Worm (Caenorhabditis elegans) whole organism, late embryonic: ENCODE results near the gene M88.4.

ENCODE experiments used
- K02D7.2 ChIP-seq: sonication (generic microtip); optimal IDR thresholded peaks from 2 replicates; lab custom pipeline; 2017; ENCODE audit warnings: mild to moderate bottlenecking, missing genetic modification characterization, missing compliant biosample characterization
- K09A11.1 ChIP-seq: sonication (generic microtip); optimal IDR thresholded peaks from 2 replicates; lab custom pipeline; 2017; ENCODE audit warnings: antibody characterized with exemption, mild to moderate bottlenecking, missing genetic modification characterization, missing compliant biosample characterization; ENCODE audit not compliant: insufficient read depth
- T23F11.4 ChIP-seq: fragments of 200-800 bp; sonication (Bioruptor generic); optimal IDR thresholded peaks from 2 replicates; lab custom pipeline; 2018; ENCODE audit warnings: mild to moderate bottlenecking, missing genetic modification characterization, missing compliant biosample characterization
- ceh-19 ChIP-seq: fragments of 200-800 bp; sonication (Bioruptor generic); optimal IDR thresholded peaks from 2 replicates; lab custom pipeline; 2018; ENCODE audit warnings: mild to moderate bottlenecking, missing genetic modification characterization, missing compliant biosample characterization
- ceh-2 ChIP-seq: sonication (generic microtip); optimal IDR thresholded peaks from 2 replicates; lab custom pipeline; 2016; ENCODE audit warnings: missing genotype, missing genetic modification characterization, missing compliant biosample characterization
- ceh-22 ChIP-seq: sonication (generic microtip); optimal IDR thresholded peaks from 2 replicates; lab custom pipeline; 2017; ENCODE audit warnings: missing biosample characterization, missing genetic modification characterization
- ceh-30 ChIP-seq: fragments of 150-350 bp; optimal IDR thresholded peaks from 2 replicates; lab custom pipeline; 2014; ENCODE audit warnings: missing biosample characterization, missing genetic modification characterization
- ceh-31 ChIP-seq: sonication (generic microtip); optimal IDR thresholded peaks from 2 replicates; lab custom pipeline; 2016; ENCODE audit warnings: missing genetic modification characterization, missing compliant biosample characterization
- dmd-4 ChIP-seq: sonication (generic microtip); optimal IDR thresholded peaks from 2 replicates; lab custom pipeline; 2016; ENCODE audit warnings: borderline replicate concordance, missing genetic modification characterization, missing compliant biosample characterization
- dve-1 ChIP-seq: sonication (generic microtip); optimal IDR thresholded peaks from 2 replicates; lab custom pipeline; 2017; ENCODE audit warnings: antibody characterized with exemption, mild to moderate bottlenecking, missing genetic modification characterization, missing compliant biosample characterization
- elt-2 ChIP-seq: sonication (generic microtip); optimal IDR thresholded peaks from 2 replicates; lab custom pipeline; 2016; ENCODE audit warnings: missing genetic modification reagents, missing genetic modification characterization, missing compliant biosample characterization
- eyg-1 ChIP-seq: sonication (generic microtip); optimal IDR thresholded peaks from 2 replicates; lab custom pipeline; 2016; ENCODE audit warnings: missing genotype, missing genetic modification characterization, missing compliant biosample characterization
- fax-1 ChIP-seq: sonication (generic microtip); optimal IDR thresholded peaks from 2 replicates; lab custom pipeline; 2016; ENCODE audit warnings: missing genotype, missing genetic modification characterization, missing compliant biosample characterization
- fkh-10 ChIP-seq: fragments of 150-350 bp; optimal IDR thresholded peaks from 2 replicates; lab custom pipeline; 2014; ENCODE audit warnings: missing biosample characterization, missing genetic modification reagents, missing genetic modification characterization
- fkh-6 ChIP-seq: sonication (generic microtip); optimal IDR thresholded peaks from 2 replicates; lab custom pipeline; 2016; ENCODE audit warnings: missing genetic modification characterization, missing compliant biosample characterization
- gmeb-2 ChIP-seq: sonication (generic microtip); optimal IDR thresholded peaks from 2 replicates; lab custom pipeline; 2016; ENCODE audit warnings: missing genetic modification characterization, inconsistent platforms, missing compliant biosample characterization
- hlh-13 ChIP-seq: fragments of 200-800 bp; sonication (Bioruptor generic); optimal IDR thresholded peaks from 2 replicates; lab custom pipeline; 2018; ENCODE audit warnings: mild to moderate bottlenecking, missing genetic modification characterization, missing compliant biosample characterization
- hlh-15 ChIP-seq: sonication (generic microtip); optimal IDR thresholded peaks from 2 replicates; lab custom pipeline; 2016; ENCODE audit warnings: missing genetic modification characterization, missing compliant biosample characterization
- hlh-30 ChIP-seq: sonication (generic microtip); optimal IDR thresholded peaks from 2 replicates; lab custom pipeline; 2017; ENCODE audit warnings: antibody characterized with exemption, missing genetic modification characterization, missing compliant biosample characterization; ENCODE audit not compliant: insufficient read depth
- hlh-6 ChIP-seq: sonication (generic microtip); optimal IDR thresholded peaks from 2 replicates; lab custom pipeline; 2016; ENCODE audit warnings: missing genotype, missing genetic modification characterization, missing compliant biosample characterization
- hlh-8 ChIP-seq: sonication (generic microtip); optimal IDR thresholded peaks from 2 replicates; lab custom pipeline; 2016; ENCODE audit warnings: missing genotype, missing genetic modification characterization, missing compliant biosample characterization
- lin-11 ChIP-seq: fragments of 200-800 bp; sonication (Bioruptor generic); optimal IDR thresholded peaks from 2 replicates; lab custom pipeline; 2018; ENCODE audit warnings: mild to moderate bottlenecking, missing genetic modification characterization, missing compliant biosample characterization
- madf-2 ChIP-seq: sonication (generic microtip); optimal IDR thresholded peaks from 2 replicates; lab custom pipeline; 2017; ENCODE audit warnings: missing genetic modification characterization, missing compliant biosample characterization
- nfya-1 ChIP-seq: sonication (generic microtip); optimal IDR thresholded peaks from 2 replicates; lab custom pipeline; 2017; ENCODE audit warnings: missing genetic modification characterization, mild to moderate bottlenecking, missing compliant biosample characterization, antibody characterized with exemption, moderate library complexity
- nhr-11 ChIP-seq: fragments of 150-350 bp; optimal IDR thresholded peaks from 2 replicates; lab custom pipeline; 2014; ENCODE audit warnings: missing biosample characterization, missing genetic modification characterization
- nhr-232 ChIP-seq: sonication (generic microtip); optimal IDR thresholded peaks from 2 replicates; lab custom pipeline; 2016; ENCODE audit warnings: missing genetic modification characterization, missing compliant biosample characterization
- pag-3 ChIP-seq: sonication (generic microtip); optimal IDR thresholded peaks from 2 replicates; lab custom pipeline; 2016; ENCODE audit warnings: missing compliant biosample characterization, missing genetic modification characterization, borderline replicate concordance
- pat-9 ChIP-seq: fragments of 200-800 bp; sonication (Bioruptor generic); optimal IDR thresholded peaks from 2 replicates; lab custom pipeline; 2018; ENCODE audit warnings: mild to moderate bottlenecking, missing genetic modification characterization, moderate library complexity, missing compliant biosample characterization
- pax-1 ChIP-seq: fragments of 150-350 bp; optimal IDR thresholded peaks from 2 replicates; lab custom pipeline; 2014; ENCODE audit warnings: missing biosample characterization, missing genetic modification characterization
- pros-1 ChIP-seq: fragments of 150-350 bp; optimal IDR thresholded peaks from 2 replicates; lab custom pipeline; 2014; ENCODE audit warnings: missing biosample characterization, missing genetic modification reagents, missing genetic modification characterization
- ref-2 ChIP-seq: sonication (generic microtip); optimal IDR thresholded peaks from 2 replicates; lab custom pipeline; 2016; ENCODE audit warnings: missing genetic modification characterization, missing compliant biosample characterization
- rnt-1 ChIP-seq: sonication (generic microtip); optimal IDR thresholded peaks from 2 replicates; lab custom pipeline; 2016; ENCODE audit warnings: missing genetic modification characterization, missing compliant biosample characterization
- sox-4 ChIP-seq: sonication (generic microtip); optimal IDR thresholded peaks from 2 replicates; lab custom pipeline; 2017; ENCODE audit warnings: mild to moderate bottlenecking, missing genetic modification characterization, inconsistent platforms, missing compliant biosample characterization
- syd-9 ChIP-seq: sonication (generic microtip); optimal IDR thresholded peaks from 2 replicates; lab custom pipeline; 2016; ENCODE audit warnings: mild to moderate bottlenecking, missing genetic modification characterization, moderate library complexity, missing compliant biosample characterization
- tbx-2 ChIP-seq: sonication (generic microtip); optimal IDR thresholded peaks from 2 replicates; lab custom pipeline; 2016; ENCODE audit warnings: missing genetic modification characterization, missing compliant biosample characterization
- unc-42 ChIP-seq: sonication (generic microtip); optimal IDR thresholded peaks from 2 replicates; lab custom pipeline; 2016; ENCODE audit warnings: missing genotype, missing genetic modification characterization, missing compliant biosample characterization
- unc-55 ChIP-seq: sonication (generic microtip); optimal IDR thresholded peaks from 2 replicates; lab custom pipeline; 2017; ENCODE audit warnings: missing biosample characterization, missing genetic modification reagents, missing genetic modification characterization
- unc-86 ChIP-seq: sonication (generic microtip); optimal IDR thresholded peaks from 2 replicates; lab custom pipeline; 2016; ENCODE audit warnings: missing genetic modification characterization, missing compliant biosample characterization
- ztf-16 ChIP-seq: sonication (generic microtip); optimal IDR thresholded peaks from 2 replicates; lab custom pipeline; 2017; ENCODE audit warnings: missing genetic modification characterization, missing compliant biosample characterization

The M88.4 gene

DNA sequence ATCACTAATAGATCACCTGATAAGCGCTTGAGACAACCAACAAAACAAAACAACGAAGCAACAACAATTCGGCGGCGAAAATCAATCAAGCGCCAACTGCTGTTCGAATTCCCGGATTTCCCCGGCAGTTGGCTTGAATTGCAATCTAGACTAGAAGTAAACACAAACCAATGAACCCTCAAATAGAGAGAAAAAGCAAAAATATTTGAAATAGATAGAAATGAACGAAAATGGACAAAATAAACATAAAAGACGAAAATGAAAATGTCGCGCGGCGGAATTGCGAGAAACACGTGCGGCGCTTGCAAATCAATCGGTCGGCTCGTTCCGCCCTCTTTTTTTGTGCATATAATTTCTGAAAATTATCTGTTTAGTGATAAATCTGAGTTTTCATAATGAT, 19.6 kb downstream of the M88.4 start, which contains the start of gene idhg-1 (continued):
- TF ChIP-seq hlh-30 (tag; lab: Kevin White, UChicago), result peak; percentile 68
- peak; percentile 94 for TF ChIP-seq madf-2
- TF ChIP-seq nhr-232, result peak; percentile 97
- peak; percentile 96 for TF ChIP-seq pat-9 (tag; lab: Kevin White, UChicago)
- TF ChIP-seq ref-2 (tag; lab: Kevin White, UChicago), result peak; percentile 99
- TF ChIP-seq fkh-10, result peak; percentile 90
- TF ChIP-seq ztf-16 (tag; lab: Kevin White, UChicago), result peak; percentile 95
- TF ChIP-seq hlh-15 (tag; lab: Kevin White, UChicago), result peak; percentile 97
- TF ChIP-seq pros-1 (tag; lab: Kevin White, UChicago), result no peak
- TF ChIP-seq unc-55 (GFP tag; lab: Kevin White, UChicago), result no peak
- TF ChIP-seq hlh-6 (tag; lab: Kevin White, UChicago), result peak; percentile 98
- TF ChIP-seq fax-1 (tag; lab: Kevin White, UChicago), result peak; percentile 97
- peak; percentile 48 for TF ChIP-seq ceh-30 (tag; lab: Kevin White, UChicago)
- peak; percentile 96 for TF ChIP-seq eyg-1
- peak; percentile 96 for TF ChIP-seq fkh-6
- peak; percentile 98 for TF ChIP-seq sox-4 (tag; lab: Kevin White, UChicago)
- peak; percentile 94 for TF ChIP-seq rnt-1 (tag; lab: Kevin White, UChicago)
- TF ChIP-seq pag-3 (tag; lab: Kevin White, UChicago), result peak; percentile 93
- TF ChIP-seq T23F11.4 (GFP tag; lab: Kevin White, UChicago), result peak; percentile 92
- peak; percentile 94 for TF ChIP-seq dmd-4 (tag; lab: Kevin White, UChicago)
- peak; percentile 90 for TF ChIP-seq lin-11 (tag; lab: Kevin White, UChicago)
- peak; percentile 37 for TF ChIP-seq dve-1 (tag; lab: Kevin White, UChicago)
- peak; percentile 88 for TF ChIP-seq nhr-11 (tag; lab: Kevin White, UChicago)
- TF ChIP-seq unc-86 (tag; lab: Kevin White, UChicago), result peak; percentile 97
- peak; percentile 90 for TF ChIP-seq K02D7.2
- peak; percentile 96 for TF ChIP-seq ceh-19 (GFP tag; lab: Kevin White, UChicago)
- TF ChIP-seq K09A11.1 (tag; lab: Kevin White, UChicago), result peak; percentile 98
- peak; percentile 93 for TF ChIP-seq gmeb-2 (tag; lab: Kevin White, UChicago)
- TF ChIP-seq hlh-8 (tag; lab: Kevin White, UChicago), result peak; percentile 98
- peak; percentile 84 for TF ChIP-seq hlh-13 (GFP tag; lab: Kevin White, UChicago)
- TF ChIP-seq ceh-2 (tag; lab: Kevin White, UChicago), result peak; percentile 98
- TF ChIP-seq pax-1, result no peak

DNA sequence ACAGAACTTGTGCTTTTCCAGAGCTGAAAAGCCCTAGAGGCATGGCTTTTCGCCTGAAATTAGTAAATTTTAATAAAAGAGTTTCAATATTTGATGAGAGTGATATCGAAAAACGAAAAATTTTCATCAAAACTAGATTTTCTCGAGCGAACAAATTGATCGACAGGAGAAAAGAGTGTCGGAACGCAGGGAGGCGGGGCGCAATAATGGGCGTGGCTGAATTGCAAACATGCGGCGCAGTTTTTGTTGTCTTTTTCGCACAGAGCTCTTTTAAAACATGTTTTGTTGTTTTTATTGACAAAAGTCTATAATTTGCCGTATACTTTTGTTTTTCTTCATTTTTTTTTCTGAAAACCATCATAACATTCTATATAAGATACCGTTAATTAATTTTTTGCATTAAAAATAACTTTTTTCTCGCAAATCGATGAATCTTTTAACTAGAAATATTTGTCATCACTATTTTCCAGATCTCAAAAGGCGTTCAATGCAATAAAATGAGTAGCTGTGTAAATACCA, 29.6 kb downstream of the M88.4 start, which contains the start of the genes sel-5 and wdr-48:
Gene sel-5 (minus strand): TSS at position 53 of the 519 bp plus-strand sequence.
Gene wdr-48 (plus strand): TSS at position 469 of the 519 bp plus-strand sequence.
- TF ChIP-seq nfya-1 (peak; percentile 28), tbx-2 (tag; lab: Kevin White, UChicago) (no peak), ceh-22 (tag; lab: Kevin White, UChicago) (no peak), hlh-15 (tag; lab: Kevin White, UChicago) (no peak), unc-42 (tag; lab: Kevin White, UChicago) (peak; percentile 41), elt-2 (peak; percentile 38), syd-9 (no peak), hlh-13 (GFP tag; lab: Kevin White, UChicago) (no peak), unc-86 (tag; lab: Kevin White, UChicago) (peak; percentile 20), pros-1 (tag; lab: Kevin White, UChicago) (no peak), ceh-31 (tag; lab: Kevin White, UChicago) (peak; percentile 59), ref-2 (tag; lab: Kevin White, UChicago) (peak; percentile 44)
